Fruit fly (Drosophila melanogaster): ENCODE data around the gene CG7099.
A peak's percentile ranks its signal among the peaks of the same experiment; 100 is the strongest.

Gene CG7099

DNA sequence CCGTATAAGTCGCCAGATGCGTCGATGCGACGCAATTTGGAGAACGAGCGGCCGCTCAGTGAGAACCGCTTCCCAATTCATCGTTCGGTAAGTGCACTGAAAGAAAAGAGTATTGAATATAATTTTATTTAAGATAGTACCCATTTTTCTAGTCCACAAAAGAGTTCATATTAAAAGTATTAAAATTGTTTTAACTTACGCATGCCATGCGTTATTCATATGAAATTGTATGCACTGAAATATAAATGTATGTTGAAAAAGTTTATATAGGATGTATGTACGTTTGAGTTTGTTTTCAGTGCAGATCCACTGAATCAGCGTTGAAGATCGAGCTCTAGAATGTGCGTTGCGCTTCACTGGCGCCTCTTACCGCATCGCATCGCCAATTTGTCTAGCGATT, 12.2 kb downstream of the CG7099 start (continued):
- TF ChIP-seq grau (tag; optimal IDR thresholded peaks at IDR 0.05) (peak; percentile 29), Elba2 (GFP tag; optimal IDR thresholded peaks at IDR 0.05) (no peak), CG17568 (GFP tag; optimal IDR thresholded peaks at IDR 0.05) (no peak), Gug (GFP tag; IDR thresholded peaks at IDR 0.05) (no peak), CG13624 (GFP tag; optimal IDR thresholded peaks at IDR 0.05) (no peak), lab (GFP tag; optimal IDR thresholded peaks at IDR 0.05) (no peak), CG17359 (tag; optimal IDR thresholded peaks at IDR 0.05) (no peak), B-H1 (GFP tag; IDR thresholded peaks at IDR 0.05) (no peak), hb (GFP tag; IDR thresholded peaks at IDR 0.05; ENCODE audit: partially characterized antibody) (no peak), gcm (GFP tag; optimal IDR thresholded peaks at IDR 0.05) (no peak), ara (GFP tag; IDR thresholded peaks at IDR 0.05) (no peak), CG12071 (GFP tag; optimal IDR thresholded peaks at IDR 0.05) (no peak), fu2 (GFP tag; optimal IDR thresholded peaks at IDR 0.05) (no peak), Sox102F (GFP tag; optimal IDR thresholded peaks at IDR 0.05) (peak; percentile 16), CG16813 (GFP tag; IDR thresholded peaks at IDR 0.05; ENCODE audit: partially characterized antibody) (no peak), Sry-β (GFP tag; optimal IDR thresholded peaks at IDR 0.05) (no peak), stwl (tag; optimal IDR thresholded peaks at IDR 0.05) (no peak), CG17802 (tag; optimal IDR thresholded peaks at IDR 0.05) (no peak), pho (GFP tag; optimal IDR thresholded peaks at IDR 0.05) (no peak), trh (GFP tag; optimal IDR thresholded peaks at IDR 0.05) (no peak), stc (GFP tag; IDR thresholded peaks at IDR 0.05) (no peak), CG8765 (GFP tag; IDR thresholded peaks at IDR 0.05) (no peak), CrebB (tag; optimal IDR thresholded peaks at IDR 0.05) (no peak), CG43689 (GFP tag; IDR thresholded peaks at IDR 0.05) (no peak), knrl (GFP tag; IDR thresholded peaks at IDR 0.05; ENCODE audit: partially characterized antibody) (no peak), unpg (GFP tag; optimal IDR thresholded peaks at IDR 0.05) (peak; percentile 17), ken (GFP tag; IDR thresholded peaks at IDR 0.05) (no peak), cato (GFP tag; optimal IDR thresholded peaks at IDR 0.05; ENCODE audit: borderline replicate concordance) (no peak), corto (GFP tag; optimal IDR thresholded peaks at IDR 0.05) (no peak), CG12659 (GFP tag; optimal IDR thresholded peaks at IDR 0.05) (no peak), hkb (optimal IDR thresholded peaks at IDR 0.05) (no peak), hkb (GFP tag; IDR thresholded peaks at IDR 0.05) (0 out of 2 replicates have a peak, but pooled peaks have one; percentile 11), sc (optimal IDR thresholded peaks at IDR 0.05) (no peak), sc (GFP tag; optimal IDR thresholded peaks at IDR 0.05) (no peak), bab2 (GFP tag; optimal IDR thresholded peaks at IDR 0.05) (no peak), Hr39 (optimal IDR thresholded peaks at IDR 0.05) (no peak), CG13775 (GFP tag; optimal IDR thresholded peaks at IDR 0.05) (peak; percentile 5), Gsc (GFP tag; IDR thresholded peaks at IDR 0.05) (no peak), CG6654 (GFP tag; optimal IDR thresholded peaks at IDR 0.05) (no peak), bcd (GFP tag; optimal IDR thresholded peaks at IDR 0.05) (no peak), cg (GFP tag; optimal IDR thresholded peaks at IDR 0.05) (no peak), CG9609 (GFP tag; optimal IDR thresholded peaks at IDR 0.05) (no peak), otp (GFP tag; IDR thresholded peaks at IDR 0.05) (no peak), CG7372 (GFP tag; IDR thresholded peaks at IDR 0.05) (no peak), CG1647 (GFP tag; optimal IDR thresholded peaks at IDR 0.05) (no peak), C15 (GFP tag; IDR thresholded peaks at IDR 0.05) (no peak), PHDP (tag; optimal IDR thresholded peaks at IDR 0.05) (peak; percentile 8), CG7357 (GFP tag; IDR thresholded peaks at IDR 0.05) (no peak), CG30431 (GFP tag; optimal IDR thresholded peaks at IDR 0.05) (no peak), Kr (GFP tag; optimal IDR thresholded peaks at IDR 0.05) (no peak), croc (GFP tag; conservative IDR thresholded peaks at IDR 0.05) (no peak), CG18599 (GFP tag; optimal IDR thresholded peaks at IDR 0.05) (no peak), ham (GFP tag; IDR thresholded peaks at IDR 0.05) (no peak)

Data from whole organism, embryonic.